Fruit fly (Drosophila melanogaster): ENCODE results near the gene Srp72.
A peak's percentile ranks its signal among the peaks of the same experiment; 100 is the strongest.

The Srp72 gene

DNA sequence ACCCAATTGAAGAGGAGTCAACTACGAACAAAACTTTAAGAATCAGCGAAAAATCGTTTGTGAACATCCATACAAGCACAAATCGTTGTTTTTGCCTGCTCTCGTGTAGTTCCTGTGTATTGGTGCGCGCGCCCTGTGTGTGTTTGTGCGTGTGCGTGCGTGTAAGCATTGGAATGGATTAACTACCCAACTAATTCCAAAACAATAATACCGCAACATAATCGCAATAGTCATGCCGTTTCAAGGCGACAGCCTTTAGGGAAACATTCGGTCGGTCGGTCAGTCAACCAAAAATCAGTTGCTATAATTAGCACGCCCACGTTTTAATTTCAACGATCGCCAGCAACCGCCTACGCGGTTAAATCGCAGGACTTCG is 4.9 kb downstream of the Srp72 start (continued):
- TF ChIP-seq odd (GFP tag; optimal IDR thresholded peaks at IDR 0.05) (no peak), CG7839 (tag; optimal IDR thresholded peaks at IDR 0.05) (no peak), chn (GFP tag; optimal IDR thresholded peaks at IDR 0.05) (no peak), vvl (GFP tag; IDR thresholded peaks at IDR 0.05) (no peak), CG30403 (GFP tag; optimal IDR thresholded peaks at IDR 0.05) (no peak), Fer2 (tag; optimal IDR thresholded peaks at IDR 0.05) (no peak), fd96Cb (tag; optimal IDR thresholded peaks at IDR 0.05) (no peak), Lpt (GFP tag; optimal IDR thresholded peaks at IDR 0.05) (no peak), Oli (tag; optimal IDR thresholded peaks at IDR 0.05) (no peak), CG13123 (GFP tag; optimal IDR thresholded peaks at IDR 0.05) (no peak), CG10431 (GFP tag; optimal IDR thresholded peaks at IDR 0.05) (no peak), CG4424 (GFP tag; optimal IDR thresholded peaks at IDR 0.05) (no peak), hkb (optimal IDR thresholded peaks at IDR 0.05) (no peak), hkb (GFP tag; IDR thresholded peaks at IDR 0.05) (no peak), Mes4 (GFP tag; optimal IDR thresholded peaks at IDR 0.05) (no peak), Ets97D (GFP tag; optimal IDR thresholded peaks at IDR 0.05) (no peak), CG16813 (GFP tag; IDR thresholded peaks at IDR 0.05; ENCODE audit: partially characterized antibody) (0 out of 3 replicates have a peak, but pooled peaks have one; percentile 25), Atf6 (GFP tag; IDR thresholded peaks at IDR 0.05) (0 out of 2 replicates have a peak, but pooled peaks have one; percentile 3), chif (GFP tag; optimal IDR thresholded peaks at IDR 0.05) (no peak), HLH54F (GFP tag; optimal IDR thresholded peaks at IDR 0.05) (no peak), CG12659 (GFP tag; optimal IDR thresholded peaks at IDR 0.05) (no peak), CG17385 (GFP tag; optimal IDR thresholded peaks at IDR 0.05) (no peak), lov (optimal IDR thresholded peaks at IDR 0.05) (no peak), lov (GFP tag; IDR thresholded peaks at IDR 0.05) (no peak), az2 (GFP tag; optimal IDR thresholded peaks at IDR 0.05) (no peak), grn (GFP tag; optimal IDR thresholded peaks at IDR 0.05) (no peak), Blimp-1 (GFP tag; optimal IDR thresholded peaks at IDR 0.05) (no peak), CG42726 (GFP tag; IDR thresholded peaks at IDR 0.05; ENCODE audit: partially characterized antibody) (0 out of 2 replicates have a peak, but pooled peaks have one; percentile 4), Rx (GFP tag; IDR thresholded peaks at IDR 0.05) (no peak), CG17186 (GFP tag; optimal IDR thresholded peaks at IDR 0.05) (no peak), nerfin-1 (tag; optimal IDR thresholded peaks at IDR 0.05) (peak; percentile 84), CG3281 (GFP tag; optimal IDR thresholded peaks at IDR 0.05) (no peak), Antp (GFP tag; optimal IDR thresholded peaks at IDR 0.05) (no peak), sisA (GFP tag; IDR thresholded peaks at IDR 0.05) (no peak), Taf1 (GFP tag; IDR thresholded peaks at IDR 0.05) (0 out of 2 replicates have a peak, but pooled peaks have one; percentile 15), klu (GFP tag; IDR thresholded peaks at IDR 0.05) (no peak), unpg (GFP tag; optimal IDR thresholded peaks at IDR 0.05) (no peak), CG7357 (GFP tag; IDR thresholded peaks at IDR 0.05) (no peak), HmgZ (tag; optimal IDR thresholded peaks at IDR 0.05) (no peak), CG10274 (GFP tag; optimal IDR thresholded peaks at IDR 0.05) (no peak), CG32767 (GFP tag; IDR thresholded peaks at IDR 0.05) (no peak), wdn (GFP tag; IDR thresholded peaks at IDR 0.05) (no peak)
